Fruit fly (Drosophila melanogaster): ENCODE measurements around the gene CG6696.

dm6 chrX:18630990-18631389, 31.0 kb downstream of the CG6696 start:
- TF ChIP-seq CG4854 (GFP tag; optimal IDR thresholded peaks at IDR 0.05) (no peak), Eip74EF (GFP tag; optimal IDR thresholded peaks at IDR 0.05) (no peak), exex (tag; optimal IDR thresholded peaks at IDR 0.05) (no peak), CG8944 (GFP tag; optimal IDR thresholded peaks at IDR 0.05) (no peak), Nf-YA (GFP tag; IDR thresholded peaks at IDR 0.05) (no peak), ap (GFP tag; IDR thresholded peaks at IDR 0.05) (no peak), CG1832 (GFP tag; optimal IDR thresholded peaks at IDR 0.05) (no peak), CG10565 (GFP tag; optimal IDR thresholded peaks at IDR 0.05) (no peak)

Measured in whole organism, embryonic.